Worm (Caenorhabditis elegans) whole organism, L1 larva: ENCODE results near the gene ZK228.3.

ENCODE experiments used
- ces-1 ChIP-seq: fragments of 150-350 bp; optimal IDR thresholded peaks from 2 replicates; lab custom pipeline; 2014; ENCODE audit warnings: missing biosample characterization, missing genetic modification reagents, missing genetic modification characterization
- egl-27 ChIP-seq, 2 experiments: fragments of 150-350 bp in 1 of 2; sonication (generic microtip); optimal IDR thresholded peaks; 3 replicates each; lab custom pipeline; 2017 to 2018; ENCODE audit warnings: missing biosample characterization in 2 of 2, missing genetic modification characterization in 2 of 2, missing genetic modification reagents in 2 of 2
- fkh-10 ChIP-seq: sonication (generic microtip); optimal IDR thresholded peaks from 2 replicates; lab custom pipeline; 2017; ENCODE audit warnings: missing biosample characterization, missing genetic modification reagents, missing genetic modification characterization
- irx-1 ChIP-seq: sonication (generic microtip); optimal IDR thresholded peaks from 2 replicates; lab custom pipeline; 2016; ENCODE audit warnings: missing genetic modification characterization, missing compliant biosample characterization
- mdl-1 ChIP-seq, 2 experiments: fragments of 150-350 bp; optimal IDR thresholded peaks; 2 replicates each; lab custom pipeline; 2014 to 2017; ENCODE audit warnings: missing biosample characterization in 2 of 2, missing genetic modification characterization in 2 of 2, inconsistent platforms in 1 of 2
- nhr-11 ChIP-seq: fragments of 150-350 bp; optimal IDR thresholded peaks from 2 replicates; lab custom pipeline; 2014; ENCODE audit warnings: missing biosample characterization, missing genetic modification characterization
- nhr-12 ChIP-seq: sonication (generic microtip); optimal IDR thresholded peaks from 2 replicates; lab custom pipeline; 2017; ENCODE audit warnings: missing biosample characterization, missing genetic modification characterization
- snpc-4 ChIP-seq: fragments of 150-350 bp; optimal IDR thresholded peaks from 2 replicates; lab custom pipeline; 2014; ENCODE audit warnings: missing biosample characterization, missing genetic modification characterization

DNA sequence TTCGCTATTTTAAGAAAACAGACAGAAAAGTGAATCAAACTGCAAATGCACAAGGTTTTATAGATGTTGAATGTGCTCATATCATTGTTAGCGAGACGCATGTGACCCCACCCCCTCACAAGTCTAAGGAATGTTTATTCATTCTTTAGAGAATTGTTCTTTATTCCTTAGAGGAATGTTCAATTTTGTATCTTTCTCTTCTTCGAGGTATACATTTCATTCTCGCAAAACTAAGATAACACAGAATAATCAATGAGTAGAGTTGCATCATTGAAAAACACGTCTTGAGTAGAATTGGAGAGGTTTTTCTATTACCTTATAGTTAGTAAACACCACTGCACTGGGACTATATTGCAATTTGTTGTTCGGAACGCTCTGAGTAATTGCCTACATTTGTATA lies 26.1 kb downstream of the ZK228.3 start, which contains the start of gene ZK262.20:
- TF ChIP-seq fkh-10, result no peak
- TF ChIP-seq snpc-4 (tag; lab: Kevin White, UChicago), result no peak
- no peak for TF ChIP-seq mdl-1 (tag; optimal IDR thresholded peaks at IDR 0.05; lab: Kevin White, UChicago)
- TF ChIP-seq egl-27 (tag; optimal IDR thresholded peaks at IDR 0.05; lab: Kevin White, UChicago), result no peak
- no peak for TF ChIP-seq irx-1
- no peak for TF ChIP-seq nhr-11 (tag; lab: Kevin White, UChicago)
- TF ChIP-seq ces-1 (GFP tag; lab: Kevin White, UChicago), result no peak
- no peak for TF ChIP-seq nhr-12 (tag; lab: Kevin White, UChicago)
